Worm (Caenorhabditis elegans) whole organism, late embryonic: ENCODE results near the gene Y61A9LA.12.

Source experiments
- C08G9.2 ChIP-seq: sonication (generic microtip); optimal IDR thresholded peaks from 2 replicates; lab custom pipeline; 2016; ENCODE audit warnings: mild to moderate bottlenecking, missing genetic modification characterization, moderate library complexity, missing compliant biosample characterization
- F13H6.1 ChIP-seq: sonication (generic microtip); optimal IDR thresholded peaks from 2 replicates; lab custom pipeline; 2016; ENCODE audit warnings: missing genetic modification characterization, missing compliant biosample characterization
- T23F11.4 ChIP-seq: fragments of 200-800 bp; sonication (Bioruptor generic); optimal IDR thresholded peaks from 2 replicates; lab custom pipeline; 2018; ENCODE audit warnings: mild to moderate bottlenecking, missing genetic modification characterization, missing compliant biosample characterization
- Y22D7AL.16 ChIP-seq: sonication (generic microtip); optimal IDR thresholded peaks from 2 replicates; lab custom pipeline; 2016; ENCODE audit warnings: missing genetic modification characterization, missing compliant biosample characterization
- ceh-14 ChIP-seq: sonication (generic microtip); optimal IDR thresholded peaks from 2 replicates; lab custom pipeline; 2016; ENCODE audit warnings: missing genotype, missing genetic modification characterization, missing compliant biosample characterization
- ceh-18 ChIP-seq: sonication (generic microtip); optimal IDR thresholded peaks from 2 replicates; lab custom pipeline; 2016; ENCODE audit warnings: missing genetic modification characterization, missing compliant biosample characterization
- ceh-24 ChIP-seq: sonication (generic microtip); optimal IDR thresholded peaks from 2 replicates; lab custom pipeline; 2016; ENCODE audit warnings: mild to moderate bottlenecking, missing genetic modification characterization, missing compliant biosample characterization
- ceh-31 ChIP-seq: sonication (generic microtip); optimal IDR thresholded peaks from 2 replicates; lab custom pipeline; 2016; ENCODE audit warnings: missing genetic modification characterization, missing compliant biosample characterization
- ceh-34 ChIP-seq: sonication (generic microtip); optimal IDR thresholded peaks from 2 replicates; lab custom pipeline; 2016; ENCODE audit warnings: mild to moderate bottlenecking, missing genetic modification characterization, missing compliant biosample characterization
- dve-1 ChIP-seq: sonication (generic microtip); optimal IDR thresholded peaks from 2 replicates; lab custom pipeline; 2017; ENCODE audit warnings: antibody characterized with exemption, mild to moderate bottlenecking, missing genetic modification characterization, missing compliant biosample characterization
- fkh-10 ChIP-seq: fragments of 150-350 bp; optimal IDR thresholded peaks from 2 replicates; lab custom pipeline; 2014; ENCODE audit warnings: missing biosample characterization, missing genetic modification reagents, missing genetic modification characterization
- hlh-15 ChIP-seq: sonication (generic microtip); optimal IDR thresholded peaks from 2 replicates; lab custom pipeline; 2016; ENCODE audit warnings: missing genetic modification characterization, missing compliant biosample characterization
- hlh-30 ChIP-seq: sonication (generic microtip); optimal IDR thresholded peaks from 2 replicates; lab custom pipeline; 2017; ENCODE audit warnings: antibody characterized with exemption, missing genetic modification characterization, missing compliant biosample characterization; ENCODE audit not compliant: insufficient read depth
- mec-3 ChIP-seq: sonication (generic microtip); optimal IDR thresholded peaks from 2 replicates; lab custom pipeline; 2016; ENCODE audit warnings: borderline replicate concordance, missing genetic modification characterization, missing compliant biosample characterization
- nfya-1 ChIP-seq: sonication (generic microtip); optimal IDR thresholded peaks from 2 replicates; lab custom pipeline; 2017; ENCODE audit warnings: missing genetic modification characterization, mild to moderate bottlenecking, missing compliant biosample characterization, antibody characterized with exemption, moderate library complexity
- nhr-11 ChIP-seq: fragments of 150-350 bp; optimal IDR thresholded peaks from 2 replicates; lab custom pipeline; 2014; ENCODE audit warnings: missing biosample characterization, missing genetic modification characterization
- odd-2 ChIP-seq: sonication (generic microtip); optimal IDR thresholded peaks from 2 replicates; lab custom pipeline; 2017; ENCODE audit warnings: antibody characterized with exemption, mild to moderate bottlenecking, missing genetic modification characterization, missing compliant biosample characterization
- pag-3 ChIP-seq: sonication (generic microtip); optimal IDR thresholded peaks from 2 replicates; lab custom pipeline; 2016; ENCODE audit warnings: missing compliant biosample characterization, missing genetic modification characterization, borderline replicate concordance
- pax-1 ChIP-seq: fragments of 150-350 bp; optimal IDR thresholded peaks from 2 replicates; lab custom pipeline; 2014; ENCODE audit warnings: missing biosample characterization, missing genetic modification characterization
- pha-2 ChIP-seq: sonication (generic microtip); optimal IDR thresholded peaks from 2 replicates; lab custom pipeline; 2017; ENCODE audit warnings: mild to moderate bottlenecking, missing genetic modification characterization, missing compliant biosample characterization
- pha-4 ChIP-seq: fragments of 150-350 bp; optimal IDR thresholded peaks from 2 replicates; lab custom pipeline; 2018; ENCODE audit warnings: missing biosample characterization, missing genetic modification reagents, missing genetic modification characterization
- ref-2 ChIP-seq: sonication (generic microtip); optimal IDR thresholded peaks from 2 replicates; lab custom pipeline; 2016; ENCODE audit warnings: missing genetic modification characterization, missing compliant biosample characterization
- rnt-1 ChIP-seq: sonication (generic microtip); optimal IDR thresholded peaks from 2 replicates; lab custom pipeline; 2016; ENCODE audit warnings: missing genetic modification characterization, missing compliant biosample characterization
- sdc-2 ChIP-seq: sonication (generic microtip); optimal IDR thresholded peaks from 2 replicates; lab custom pipeline; 2016; ENCODE audit warnings: missing genotype, missing genetic modification characterization, missing compliant biosample characterization
- sox-4 ChIP-seq: sonication (generic microtip); optimal IDR thresholded peaks from 2 replicates; lab custom pipeline; 2017; ENCODE audit warnings: mild to moderate bottlenecking, missing genetic modification characterization, inconsistent platforms, missing compliant biosample characterization
- syd-9 ChIP-seq: sonication (generic microtip); optimal IDR thresholded peaks from 2 replicates; lab custom pipeline; 2016; ENCODE audit warnings: mild to moderate bottlenecking, missing genetic modification characterization, moderate library complexity, missing compliant biosample characterization
- tbx-2 ChIP-seq: sonication (generic microtip); optimal IDR thresholded peaks from 2 replicates; lab custom pipeline; 2016; ENCODE audit warnings: missing genetic modification characterization, missing compliant biosample characterization
- unc-42 ChIP-seq: sonication (generic microtip); optimal IDR thresholded peaks from 2 replicates; lab custom pipeline; 2016; ENCODE audit warnings: missing genotype, missing genetic modification characterization, missing compliant biosample characterization
- unc-55 ChIP-seq: sonication (generic microtip); optimal IDR thresholded peaks from 2 replicates; lab custom pipeline; 2017; ENCODE audit warnings: missing biosample characterization, missing genetic modification reagents, missing genetic modification characterization
- unc-86 ChIP-seq: sonication (generic microtip); optimal IDR thresholded peaks from 2 replicates; lab custom pipeline; 2016; ENCODE audit warnings: missing genetic modification characterization, missing compliant biosample characterization
- ztf-16 ChIP-seq: sonication (generic microtip); optimal IDR thresholded peaks from 2 replicates; lab custom pipeline; 2017; ENCODE audit warnings: missing genetic modification characterization, missing compliant biosample characterization

The Y61A9LA.12 gene

ce11 chrV:4546854-4547253 lies 6.8 kb upstream of the Y61A9LA.12 start:
- TF ChIP-seq odd-2 (tag; lab: Kevin White, UChicago) (no peak), nfya-1 (peak; percentile 90), nhr-11 (tag; lab: Kevin White, UChicago) (no peak)

DNA sequence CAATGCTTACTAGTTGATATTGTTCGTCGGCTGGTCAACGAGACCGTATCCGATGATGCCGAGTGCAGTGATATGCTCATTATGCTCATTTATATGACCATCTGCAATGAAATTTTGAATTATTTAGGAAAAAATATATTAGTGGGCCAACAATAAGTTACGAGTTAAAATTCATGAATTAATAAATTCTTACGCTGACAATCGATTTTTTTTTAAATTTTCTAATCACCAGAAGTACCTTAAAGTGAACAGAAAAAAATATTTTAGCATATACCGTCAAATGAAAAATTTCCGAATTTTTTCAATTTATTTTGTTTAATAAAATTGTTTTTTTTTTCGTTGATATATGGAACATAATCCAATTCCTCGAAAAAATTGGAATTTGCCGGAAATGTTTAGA lies 4.5 kb upstream of the Y61A9LA.12 start, which contains the start of gene sos-1:
sos-1 (minus strand) TSS at position 101 of the 400 bp plus-strand sequence.
- TF ChIP-seq C08G9.2 (tag; lab: Kevin White, UChicago) (no peak), hlh-30 (tag; lab: Kevin White, UChicago) (no peak), T23F11.4 (GFP tag; lab: Kevin White, UChicago) (no peak), ceh-24 (tag; lab: Kevin White, UChicago) (no peak)

ce11 chrV:4550459-4550858 lies 3.2 kb upstream of the Y61A9LA.12 start:
- no peak for TF ChIP-seq nhr-11 (tag; lab: Kevin White, UChicago)
- no peak for TF ChIP-seq mec-3 (tag; lab: Kevin White, UChicago)
- peak; percentile 12 for TF ChIP-seq F13H6.1 (tag; lab: Kevin White, UChicago)
- TF ChIP-seq ceh-34 (tag; lab: Kevin White, UChicago), result peak; percentile 21
- TF ChIP-seq ceh-31 (tag; lab: Kevin White, UChicago), result peak; percentile 12
- peak; percentile 49 for TF ChIP-seq unc-55 (GFP tag; lab: Kevin White, UChicago)
- peak; percentile 1 for TF ChIP-seq ceh-14
- TF ChIP-seq sdc-2 (tag; lab: Kevin White, UChicago), result peak; percentile 44
- peak; percentile 51 for TF ChIP-seq tbx-2 (tag; lab: Kevin White, UChicago)
- peak; percentile 63 for TF ChIP-seq ceh-18 (tag; lab: Kevin White, UChicago)
- TF ChIP-seq nfya-1, result peak; percentile 33
- no peak for TF ChIP-seq hlh-15 (tag; lab: Kevin White, UChicago)
- TF ChIP-seq rnt-1, result peak; percentile 64
- TF ChIP-seq ref-2, result peak; percentile 69

- TF ChIP-seq hlh-15 (tag; lab: Kevin White, UChicago), result no peak
- TF ChIP-seq syd-9 (tag; lab: Kevin White, UChicago), result no peak
- TF ChIP-seq pag-3 (tag; lab: Kevin White, UChicago), result no peak
- no peak for TF ChIP-seq ztf-16 (tag; lab: Kevin White, UChicago)
- TF ChIP-seq pha-4, result no peak
Measured at ce11 chrV:4551911-4552310, 1.8 kb upstream of the Y61A9LA.12 start.

ce11 chrV:4552394-4553096 lies 1.1 kb upstream of the Y61A9LA.12 start:
- peak; percentile 68 for TF ChIP-seq ceh-31 (tag; lab: Kevin White, UChicago)
- TF ChIP-seq C08G9.2 (tag; lab: Kevin White, UChicago), result peak; percentile 21
- peak; percentile 44 for TF ChIP-seq ceh-14
- peak; percentile 28 for TF ChIP-seq tbx-2 (tag; lab: Kevin White, UChicago)
- peak; percentile 9 for TF ChIP-seq ref-2
- TF ChIP-seq rnt-1, result peak; percentile 1
- TF ChIP-seq unc-42 (tag; lab: Kevin White, UChicago), result peak; percentile 17

DNA sequence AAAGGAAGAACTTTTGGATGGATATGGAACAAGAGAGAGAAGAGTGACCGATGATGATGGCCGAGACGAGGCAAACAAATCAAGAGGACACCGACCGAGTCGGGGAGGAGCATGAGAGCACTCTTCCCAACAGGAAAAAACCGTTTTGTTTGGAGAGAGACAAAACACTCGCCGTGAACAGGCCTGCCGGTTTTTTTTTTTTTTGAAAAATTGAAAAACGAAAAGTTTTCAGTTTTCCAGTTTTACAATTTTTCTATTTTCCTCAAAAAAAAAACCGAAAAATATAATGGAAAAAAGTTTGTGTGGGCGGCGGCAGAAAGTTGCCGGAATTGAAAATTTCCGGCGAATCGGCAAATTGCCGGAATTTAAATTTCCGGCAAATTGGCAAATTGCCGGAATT lies 6.0 kb downstream of the Y61A9LA.12 start, which contains the start of gene Y61A9LA.7:
Y61A9LA.7 (minus strand) TSS at position 101 of the 400 bp plus-strand sequence.
- TF ChIP-seq ceh-18 (tag; lab: Kevin White, UChicago), result no peak
- no peak for TF ChIP-seq ztf-16 (tag; lab: Kevin White, UChicago)
- no peak for TF ChIP-seq sox-4 (tag; lab: Kevin White, UChicago)
- TF ChIP-seq pha-4, result no peak
- no peak for TF ChIP-seq ceh-31 (tag; lab: Kevin White, UChicago)
- TF ChIP-seq unc-86 (tag; lab: Kevin White, UChicago), result no peak
- TF ChIP-seq fkh-10 (GFP tag; lab: Kevin White, UChicago), result no peak
- no peak for TF ChIP-seq ceh-24 (tag; lab: Kevin White, UChicago)
- no peak for TF ChIP-seq nfya-1
- no peak for TF ChIP-seq dve-1 (tag; lab: Kevin White, UChicago)
- TF ChIP-seq T23F11.4 (GFP tag; lab: Kevin White, UChicago), result no peak
- TF ChIP-seq syd-9 (tag; lab: Kevin White, UChicago), result no peak
- TF ChIP-seq ref-2, result no peak
- TF ChIP-seq tbx-2 (tag; lab: Kevin White, UChicago), result no peak
- no peak for TF ChIP-seq pha-2 (tag; lab: Kevin White, UChicago)
- no peak for TF ChIP-seq pax-1 (tag; lab: Kevin White, UChicago)
- no peak for TF ChIP-seq Y22D7AL.16
- TF ChIP-seq hlh-30 (tag; lab: Kevin White, UChicago), result no peak
- TF ChIP-seq C08G9.2 (tag; lab: Kevin White, UChicago), result no peak
